Fruit fly (Drosophila melanogaster) whole organism, embryonic: ENCODE data around the gene Pex14.

Experiments used
- Atf-2 ChIP-seq: fragments of 200-800 bp; sonication (Bioruptor generic); optimal IDR thresholded peaks from 2 replicates; lab custom pipeline; 2016; ENCODE audit warnings: missing biosample characterization, missing genetic modification characterization
- B-H2 ChIP-seq: fragments of 200-800 bp; sonication (Bioruptor generic); optimal IDR thresholded peaks from 2 replicates; lab custom pipeline; 2018; ENCODE audit warnings: missing biosample characterization, mild to moderate bottlenecking, missing genetic modification characterization
- CG10267 ChIP-seq: fragments of 200-800 bp; sonication (Bioruptor generic); optimal IDR thresholded peaks from 2 replicates; lab custom pipeline; 2018; ENCODE audit warnings: missing biosample characterization, mild to moderate bottlenecking, missing genetic modification characterization, moderate library complexity
- CG13287 ChIP-seq: fragments of 200-800 bp; sonication (Bioruptor generic); IDR thresholded peaks from 2 replicates; pipeline ENCODE4 v1.3.6; 2022; ENCODE audit warnings: missing biosample characterization, missing genetic modification characterization; ENCODE audit not compliant: partially characterized antibody
- CG13296 ChIP-seq: fragments of 200-800 bp; sonication (Bioruptor generic); optimal IDR thresholded peaks from 3 replicates; lab custom pipeline; 2018; ENCODE audit warnings: missing biosample characterization, mild to moderate bottlenecking, missing genetic modification characterization
- CG13424 ChIP-seq: fragments of 200-800 bp; sonication (Bioruptor generic); optimal IDR thresholded peaks from 2 replicates; lab custom pipeline; 2019; ENCODE audit warnings: missing biosample characterization, mild to moderate bottlenecking, missing genetic modification characterization, moderate library complexity
- CG14710 ChIP-seq: fragments of 200-800 bp; sonication (Bioruptor generic); optimal IDR thresholded peaks from 3 replicates; lab custom pipeline; 2019; ENCODE audit warnings: missing biosample characterization, mild to moderate bottlenecking, missing genetic modification characterization, moderate library complexity
- CG1603 ChIP-seq: fragments of 200-800 bp; sonication (Bioruptor generic); optimal IDR thresholded peaks from 2 replicates; lab custom pipeline; 2019; ENCODE audit warnings: missing biosample characterization, mild to moderate bottlenecking, missing genetic modification characterization, moderate library complexity
- CG17186 ChIP-seq: fragments of 200-800 bp; sonication (Bioruptor generic); optimal IDR thresholded peaks from 3 replicates; lab custom pipeline; 2017; ENCODE audit warnings: missing biosample characterization, missing genetic modification reagents, missing genetic modification characterization
- CG17568 ChIP-seq: fragments of 200-800 bp; sonication (Bioruptor generic); optimal IDR thresholded peaks from 2 replicates; lab custom pipeline; 2018; ENCODE audit warnings: missing biosample characterization, mild to moderate bottlenecking, missing genetic modification characterization, moderate library complexity
- CG2120 ChIP-seq: fragments of 200-800 bp; sonication (Bioruptor generic); optimal IDR thresholded peaks from 3 replicates; lab custom pipeline; 2016; ENCODE audit warnings: missing biosample characterization, missing genetic modification characterization
- CG3065 ChIP-seq: fragments of 200-800 bp; sonication (Bioruptor generic); optimal IDR thresholded peaks from 2 replicates; lab custom pipeline; 2016; ENCODE audit warnings: missing biosample characterization, missing genetic modification characterization
- CG33557 ChIP-seq: fragments of 200-800 bp; sonication (Bioruptor generic); optimal IDR thresholded peaks from 2 replicates; lab custom pipeline; 2019; ENCODE audit warnings: missing biosample characterization, mild to moderate bottlenecking, missing genetic modification characterization, moderate library complexity
- CG3847 ChIP-seq: fragments of 200-800 bp; sonication (Bioruptor generic); IDR thresholded peaks from 2 replicates; pipeline ENCODE4 v1.3.6; 2022; ENCODE audit warnings: missing biosample characterization, missing genetic modification characterization
- CG4617 ChIP-seq: fragments of 200-800 bp; sonication (Bioruptor generic); optimal IDR thresholded peaks from 3 replicates; lab custom pipeline; 2016; ENCODE audit warnings: missing biosample characterization, missing genetic modification characterization, borderline replicate concordance
- CG9609 ChIP-seq: fragments of 200-800 bp; sonication (Bioruptor generic); optimal IDR thresholded peaks from 3 replicates; lab custom pipeline; 2016; ENCODE audit warnings: missing biosample characterization, missing genetic modification characterization
- CoRest ChIP-seq: fragments of 200-800 bp; sonication (Bioruptor generic); optimal IDR thresholded peaks from 3 replicates; lab custom pipeline; 2018; ENCODE audit warnings: missing biosample characterization, mild to moderate bottlenecking, missing genetic modification characterization, moderate library complexity
- Doc3 ChIP-seq: fragments of 200-800 bp; sonication (Bioruptor generic); IDR thresholded peaks from 3 replicates; pipeline ENCODE4 v1.3.6; 2022; ENCODE audit warnings: missing biosample characterization, missing genetic modification characterization; ENCODE audit not compliant: partially characterized antibody
- E2f2 ChIP-seq: fragments of 200-800 bp; sonication (Bioruptor generic); IDR thresholded peaks from 2 replicates; pipeline ENCODE4 v1.3.6; 2022; ENCODE audit warnings: missing biosample characterization, missing genetic modification characterization
- Ets97D ChIP-seq: fragments of 200-800 bp; sonication (Bioruptor generic); optimal IDR thresholded peaks from 3 replicates; lab custom pipeline; 2016; ENCODE audit warnings: missing biosample characterization, missing genetic modification characterization
- HLH4C ChIP-seq: fragments of 200-800 bp; sonication (Bioruptor generic); IDR thresholded peaks from 3 replicates; pipeline ENCODE4 v1.3.6; 2022; ENCODE audit warnings: missing biosample characterization, missing genetic modification characterization; ENCODE audit not compliant: partially characterized antibody
- HmgZ ChIP-seq: fragments of 200-800 bp; sonication (Bioruptor generic); optimal IDR thresholded peaks from 2 replicates; lab custom pipeline; 2018; ENCODE audit warnings: missing biosample characterization, mild to moderate bottlenecking, missing genetic modification characterization
- Hr39 ChIP-seq: fragments of >200 bp; optimal IDR thresholded peaks from 2 replicates; lab custom pipeline; 2017
- Lim3 ChIP-seq: fragments of 200-800 bp; sonication (Bioruptor generic); IDR thresholded peaks from 2 replicates; pipeline ENCODE4 v1.3.6; 2022; ENCODE audit warnings: missing biosample characterization, missing genetic modification characterization
- NK7.1 ChIP-seq: fragments of 200-800 bp; sonication (Bioruptor generic); optimal IDR thresholded peaks from 3 replicates; lab custom pipeline; 2016; ENCODE audit warnings: missing biosample characterization, missing genetic modification characterization
- Poxn ChIP-seq: fragments of 200-800 bp; sonication (Bioruptor generic); IDR thresholded peaks from 2 replicates; pipeline ENCODE4 v1.3.6; 2022; ENCODE audit warnings: missing biosample characterization, missing genetic modification characterization
- Scr ChIP-seq: fragments of 200-800 bp; sonication (Bioruptor generic); IDR thresholded peaks from 2 replicates; pipeline ENCODE4 v1.3.6; 2022; ENCODE audit warnings: missing biosample characterization, missing genetic modification characterization; ENCODE audit not compliant: partially characterized antibody
- TFAM ChIP-seq: fragments of 200-800 bp; sonication (Bioruptor generic); optimal IDR thresholded peaks from 2 replicates; lab custom pipeline; 2017; ENCODE audit warnings: missing biosample characterization, missing genetic modification characterization, inconsistent platforms
- al ChIP-seq: fragments of 200-800 bp; sonication (Bioruptor generic); IDR thresholded peaks from 2 replicates; pipeline ENCODE4 v1.3.6; 2022; ENCODE audit warnings: missing biosample characterization, missing genetic modification characterization
- ap ChIP-seq: fragments of 200-800 bp; sonication (Bioruptor generic); IDR thresholded peaks from 2 replicates; pipeline ENCODE4 v1.3.6; 2022; ENCODE audit warnings: missing biosample characterization, missing genetic modification characterization
- ash1 ChIP-seq: fragments of 200-800 bp; sonication (Bioruptor generic); optimal IDR thresholded peaks from 2 replicates; lab custom pipeline; 2018; ENCODE audit warnings: missing biosample characterization, mild to moderate bottlenecking, missing genetic modification characterization
- bowl ChIP-seq: fragments of 200-800 bp; sonication (Bioruptor generic); IDR thresholded peaks from 2 replicates; pipeline ENCODE4 v1.3.6; 2022; ENCODE audit warnings: missing biosample characterization, missing genetic modification characterization
- danr ChIP-seq: fragments of 200-800 bp; sonication (Bioruptor generic); IDR thresholded peaks from 2 replicates; pipeline ENCODE4 v1.3.6; 2022; ENCODE audit warnings: missing biosample characterization, missing genetic modification characterization
- dati ChIP-seq: fragments of 200-800 bp; sonication (Bioruptor generic); IDR thresholded peaks from 2 replicates; pipeline ENCODE4 v1.3.6; 2022; ENCODE audit warnings: missing biosample characterization, missing genetic modification characterization
- dmrt99B ChIP-seq: fragments of 200-800 bp; sonication (Bioruptor generic); optimal IDR thresholded peaks from 2 replicates; lab custom pipeline; 2018; ENCODE audit warnings: missing biosample characterization, mild to moderate bottlenecking, missing genetic modification characterization, moderate library complexity
- ewg ChIP-seq: fragments of 200-800 bp; sonication (Bioruptor generic); optimal IDR thresholded peaks from 3 replicates; lab custom pipeline; 2017; ENCODE audit warnings: mild to moderate bottlenecking, missing biosample characterization, missing genetic modification reagents, missing genetic modification characterization
- grau ChIP-seq: fragments of 200-800 bp; optimal IDR thresholded peaks from 3 replicates; lab custom pipeline; 2019; ENCODE audit warnings: missing biosample characterization, mild to moderate bottlenecking, missing genetic modification characterization, moderate library complexity
- gsb-n ChIP-seq: fragments of 200-800 bp; sonication (Bioruptor generic); optimal IDR thresholded peaks from 3 replicates; lab custom pipeline; 2018; ENCODE audit warnings: missing biosample characterization, mild to moderate bottlenecking, missing genetic modification characterization
- hbn ChIP-seq: fragments of 200-800 bp; sonication (Bioruptor generic); IDR thresholded peaks from 2 replicates; pipeline ENCODE4 v1.3.6; 2022; ENCODE audit warnings: missing biosample characterization, missing genetic modification characterization; ENCODE audit not compliant: partially characterized antibody
- hth ChIP-seq: fragments of >200 bp; optimal IDR thresholded peaks from 2 replicates; lab custom pipeline; 2017; ENCODE audit warnings: inconsistent platforms
- ind ChIP-seq: fragments of 200-800 bp; sonication (Bioruptor generic); optimal IDR thresholded peaks from 3 replicates; lab custom pipeline; 2016; ENCODE audit warnings: missing biosample characterization, missing genetic modification characterization
- klu ChIP-seq: fragments of 200-800 bp; sonication (Bioruptor generic); IDR thresholded peaks from 2 replicates; pipeline ENCODE4 v1.3.6; 2022; ENCODE audit warnings: missing biosample characterization, missing genetic modification characterization
- pb ChIP-seq: fragments of 200-800 bp; sonication (Bioruptor generic); optimal IDR thresholded peaks from 3 replicates; lab custom pipeline; 2016; ENCODE audit warnings: missing biosample characterization, missing genetic modification characterization
- sna ChIP-seq: fragments of 200-800 bp; sonication (Bioruptor generic); IDR thresholded peaks from 2 replicates; pipeline ENCODE4 v1.3.6; 2022; ENCODE audit warnings: missing biosample characterization, missing genetic modification characterization; ENCODE audit not compliant: partially characterized antibody
- sob ChIP-seq: fragments of 200-800 bp; sonication (Bioruptor generic); IDR thresholded peaks from 2 replicates; pipeline ENCODE4 v1.3.6; 2022; ENCODE audit warnings: missing biosample characterization, missing genetic modification characterization
- tna ChIP-seq: fragments of 200-800 bp; sonication (Bioruptor generic); IDR thresholded peaks from 2 replicates; pipeline ENCODE4 v1.3.6; 2022; ENCODE audit warnings: missing biosample characterization, missing genetic modification characterization; ENCODE audit not compliant: partially characterized antibody
- tup ChIP-seq: fragments of 200-800 bp; sonication (Bioruptor generic); optimal IDR thresholded peaks from 2 replicates; lab custom pipeline; 2016; ENCODE audit warnings: missing biosample characterization, mild to moderate bottlenecking, missing genetic modification characterization, moderate library complexity
- wor ChIP-seq: fragments of 200-800 bp; sonication (Bioruptor generic); IDR thresholded peaks from 2 replicates; pipeline ENCODE4 v1.3.6; 2022; ENCODE audit warnings: missing biosample characterization, missing genetic modification characterization
- zen ChIP-seq: fragments of 200-800 bp; sonication (Bioruptor generic); optimal IDR thresholded peaks from 3 replicates; lab custom pipeline; 2018; ENCODE audit warnings: missing biosample characterization, mild to moderate bottlenecking, missing genetic modification characterization, moderate library complexity
- zen2 ChIP-seq: fragments of 200-800 bp; sonication (Bioruptor generic); IDR thresholded peaks from 3 replicates; pipeline ENCODE4 v1.3.6; 2022; ENCODE audit warnings: missing biosample characterization, missing genetic modification characterization; ENCODE audit not compliant: partially characterized antibody

Gene Pex14

dm6 chr3L:20785742-20786427 is 7.3 kb downstream of the Pex14 start, which contains the start of gene Pcif1 (continued):
- TF ChIP-seq ap (GFP tag; lab: Robert Waterston, UW) (no peak), CG2120 (GFP tag; lab: Kevin White, UChicago) (peak; percentile 36), CG17568 (GFP tag; lab: Kevin White, UChicago) (peak; percentile 28), Poxn (GFP tag; lab: Robert Waterston, UW) (no peak), klu (no peak), danr (GFP tag; lab: Robert Waterston, UW) (no peak), Atf-2 (GFP tag; lab: Kevin White, UChicago) (no peak), ash1 (no peak), al (GFP tag; lab: Robert Waterston, UW) (0 out of 2 replicates have a peak, but pooled peaks have one; percentile 18), tup (GFP tag; lab: Kevin White, UChicago) (no peak), CG13296 (GFP tag; lab: Kevin White, UChicago) (peak; percentile 6), E2f2 (peak; percentile 69), CG33557 (GFP tag; lab: Kevin White, UChicago) (peak; percentile 47), gsb-n (tag; lab: Kevin White, UChicago) (no peak), NK7.1 (GFP tag; lab: Kevin White, UChicago) (no peak), Hr39 (lab: Kevin White, UChicago) (no peak), ind (GFP tag; lab: Kevin White, UChicago) (no peak), TFAM (GFP tag; lab: Kevin White, UChicago) (no peak), CG3847 (GFP tag; lab: Robert Waterston, UW) (no peak), wor (GFP tag; lab: Robert Waterston, UW) (no peak), bowl (no peak), hth (lab: Kevin White, UChicago) (no peak), CG3065 (no peak), B-H2 (GFP tag; lab: Kevin White, UChicago) (peak; percentile 29), CG13424 (no peak), Lim3 (GFP tag; lab: Robert Waterston, UW) (no peak), CG9609 (no peak), grau (tag; lab: Kevin White, UChicago) (peak; percentile 26), zen (tag; lab: Kevin White, UChicago) (no peak), tna (peak; percentile 99), sob (0 out of 2 replicates have a peak, but pooled peaks have one; percentile 57), CoRest (tag; lab: Kevin White, UChicago) (peak; percentile 18), CG13287 (GFP tag; lab: Robert Waterston, UW) (peak; percentile 99)

dm6 chr3L:20787835-20788380 is 9.3 kb downstream of the Pex14 start, which contains the start of gene CG11396:
Gene CG11396, minus strand, starts transcription at chr3L:20788137.
- TF ChIP-seq CG3847 (GFP tag; lab: Robert Waterston, UW) (peak; percentile 24; the same call in 1 of the 2 replicates), CG1603 (tag; lab: Kevin White, UChicago) (peak; percentile 46), dmrt99B (tag; lab: Kevin White, UChicago) (no peak), ewg (GFP tag; lab: Kevin White, UChicago) (no peak), CG14710 (tag; lab: Kevin White, UChicago) (peak; percentile 39), CG17186 (peak; percentile 4), hbn (GFP tag; lab: Robert Waterston, UW) (peak; percentile 96), HLH4C (GFP tag; lab: Robert Waterston, UW) (peak; percentile 88), dati (GFP tag; lab: Robert Waterston, UW) (no peak), Lim3 (GFP tag; lab: Robert Waterston, UW) (no peak), Ets97D (GFP tag; lab: Kevin White, UChicago) (peak; percentile 20), CG10267 (tag; lab: Kevin White, UChicago) (peak; percentile 14), HmgZ (peak; percentile 4), zen2 (GFP tag; lab: Robert Waterston, UW) (peak; percentile 94), pb (GFP tag; lab: Kevin White, UChicago) (no peak), Scr (GFP tag; lab: Robert Waterston, UW) (peak; percentile 95), CG4617 (GFP tag; lab: Kevin White, UChicago) (peak; percentile 33), sna (GFP tag; lab: Robert Waterston, UW) (peak; percentile 88), Doc3 (GFP tag; lab: Robert Waterston, UW) (peak; percentile 90)
